Worm (Caenorhabditis elegans): Measurements from ENCODE around the gene srp-1.
A peak's percentile ranks its signal among the peaks of the same experiment; 100 is the strongest.

- TF ChIP-seq hmg-1.1 (GFP tag; IDR thresholded peaks at IDR 0.05) (peak; percentile 71), unc-62 (GFP tag; optimal IDR thresholded peaks at IDR 0.05 in 1 of 2) (peak; percentile 76 to 98), unc-62 (tag; optimal IDR thresholded peaks at IDR 0.05) (peak; percentile 8), mdl-1 (tag; optimal IDR thresholded peaks at IDR 0.05) (peak; percentile 98 to 99), dmd-6 (GFP tag; IDR thresholded peaks at IDR 0.05) (peak; percentile 98)
Measured at ce11 chrV:731330-731729, 21.8 kb upstream of the srp-1 start.

Measured in whole organism, L4 larva.